Fruit fly (Drosophila melanogaster) S2 (cell line): Measurements from ENCODE around the gene CG11841.

ENCODE experiments used
- CG8478 ChIP-seq: fragments of >200 bp; optimal IDR thresholded peaks from 2 replicates; lab custom pipeline; 2018
- CTCF ChIP-seq, 2 experiments: fragments of >200 bp; optimal IDR thresholded peaks; 2 replicates each; lab custom pipeline; 2018

DNA sequence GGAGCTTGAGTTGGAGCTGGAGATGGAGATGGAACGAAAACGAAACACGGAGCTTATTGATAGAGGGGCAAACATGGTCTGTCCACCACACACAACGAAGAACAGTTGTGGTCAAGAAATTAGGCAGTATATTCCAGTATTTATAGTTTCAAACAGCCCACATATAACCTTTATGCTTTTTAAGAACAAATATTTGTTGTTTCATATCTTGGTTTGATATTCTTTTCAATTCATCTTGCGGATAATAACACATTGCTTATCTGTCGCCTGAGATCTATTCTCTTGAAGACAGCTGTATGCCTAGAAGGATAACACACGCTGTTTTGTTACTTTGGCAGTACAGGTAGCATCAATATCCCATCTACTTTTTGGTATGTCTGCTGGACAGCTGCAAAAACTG lies 22.0 kb downstream of the CG11841 start:
- no peak for TF ChIP-seq CTCF (optimal IDR thresholded peaks at IDR 0.05; lab: Kevin White, UChicago)
- no peak for TF ChIP-seq CG8478
